Fruit fly (Drosophila melanogaster): Measurements from ENCODE around the gene Rab40.

dm6 chrX:12473953-12474468, 11.1 kb upstream of the Rab40 start:
- TF ChIP-seq EcR (GFP tag; optimal IDR thresholded peaks at IDR 0.05) (no peak), usp (GFP tag; optimal IDR thresholded peaks at IDR 0.05) (no peak), CG8478 (optimal IDR thresholded peaks at IDR 0.05) (no peak), psq (optimal IDR thresholded peaks at IDR 0.05) (no peak), Dll (optimal IDR thresholded peaks at IDR 0.05) (no peak), pan (optimal IDR thresholded peaks at IDR 0.05) (no peak)

Measured in whole organism.